Worm (Caenorhabditis elegans) whole organism, midembryonic: Measurements from ENCODE around the gene F42A10.9.

Experiments used
- T22C8.4 ChIP-seq: fragments of 200-800 bp; sonication (Bioruptor generic); IDR thresholded peaks from 2 replicates; pipeline ENCODE4 v1.3.6; 2022; ENCODE audit warnings: missing genetic modification characterization, missing compliant biosample characterization
- flt-1 ChIP-seq: fragments of 200-800 bp; sonication (Bioruptor generic); IDR thresholded peaks from 2 replicates; pipeline ENCODE4 v1.3.6; 2022; ENCODE audit warnings: missing genetic modification characterization, missing compliant biosample characterization
- tab-1 ChIP-seq: fragments of 200-800 bp; sonication (Bioruptor generic); IDR thresholded peaks from 2 replicates; pipeline ENCODE4 v1.3.6; 2022; ENCODE audit warnings: missing genetic modification characterization, missing compliant biosample characterization

ce11 chrIII:6213915-6214314 lies 49.5 kb downstream of the F42A10.9 start, which contains the start of gene C23G10.10:
- TF ChIP-seq tab-1 (no peak), flt-1 (GFP tag; lab: Robert Waterston, UW) (no peak), T22C8.4 (GFP tag; lab: Robert Waterston, UW) (no peak)
